Worm (Caenorhabditis elegans): Measurements from ENCODE around the gene blos-2.

ce11 chrIV:6342431-6342830 is 8.4 kb downstream of the blos-2 start, which contains the start of gene Y73B6BL.288:
- TF ChIP-seq elt-3 (tag; optimal IDR thresholded peaks at IDR 0.05) (no peak), elt-1 (tag; optimal IDR thresholded peaks at IDR 0.05; ENCODE audit: borderline replicate concordance, insufficient read depth) (no peak), hlh-1 (tag; optimal IDR thresholded peaks at IDR 0.05) (no peak), drap-1 (GFP tag; optimal IDR thresholded peaks at IDR 0.05) (no peak), unc-39 (tag; optimal IDR thresholded peaks at IDR 0.05) (no peak)
